Worm (Caenorhabditis elegans): Measurements from ENCODE around the gene F54B3.2.

Gene F54B3.2

ce11 chrII:10270052-10270451 lies at the start of gene F54B3.2:
TSS of gene F54B3.2 (minus strand) at chrII:10270152.
- no peak for TF ChIP-seq hsf-1 (GFP tag; IDR thresholded peaks at IDR 0.05)
- TF ChIP-seq ztf-18 (tag; optimal IDR thresholded peaks at IDR 0.05): no peak
- TF ChIP-seq hmg-1.2 (GFP tag; IDR thresholded peaks at IDR 0.05): no peak
- no peak for TF ChIP-seq xnd-1 (tag; optimal IDR thresholded peaks at IDR 0.05)
- no peak for TF ChIP-seq snpc-1.3 (tag; optimal IDR thresholded peaks at IDR 0.05; ENCODE audit: insufficient read depth)
- TF ChIP-seq lag-1 (GFP tag; IDR thresholded peaks at IDR 0.05): no peak
- TF ChIP-seq egrh-3 (GFP tag; IDR thresholded peaks at IDR 0.05): no peak
- no peak for TF ChIP-seq tlf-1 (GFP tag; optimal IDR thresholded peaks at IDR 0.05)

ce11 chrII:10317007-10317406 lies 47.1 kb upstream of the F54B3.2 start, which contains the start of gene M02G9.4:
TSS of gene M02G9.4 (plus strand) at chrII:10317307.
- no peak for TF ChIP-seq lin-26 (GFP tag; IDR thresholded peaks at IDR 0.05)
- no peak for TF ChIP-seq egl-18 (GFP tag; IDR thresholded peaks at IDR 0.05)
- no peak for TF ChIP-seq ceh-27 (GFP tag; optimal IDR thresholded peaks at IDR 0.05)
- TF ChIP-seq rec-8 (tag; optimal IDR thresholded peaks at IDR 0.05): no peak
- TF ChIP-seq Y56A3A.18 (GFP tag; IDR thresholded peaks at IDR 0.05): no peak
- no peak for TF ChIP-seq let-607 (tag; optimal IDR thresholded peaks at IDR 0.05)
- TF ChIP-seq hlh-12 (tag; optimal IDR thresholded peaks at IDR 0.05): no peak
- no peak for TF ChIP-seq dox-1 (GFP tag; IDR thresholded peaks at IDR 0.05)
- no peak for TF ChIP-seq hlh-26 (GFP tag; conservative IDR thresholded peaks at IDR 0.05)
- no peak for TF ChIP-seq mxl-1 (tag; optimal IDR thresholded peaks at IDR 0.05)
- TF ChIP-seq atf-7 (tag; optimal IDR thresholded peaks at IDR 0.05): no peak
- no peak for TF ChIP-seq somi-1 (GFP tag; optimal IDR thresholded peaks at IDR 0.05)
- TF ChIP-seq nhr-179 (tag; optimal IDR thresholded peaks at IDR 0.05): no peak
- no peak for TF ChIP-seq nfyb-1 (GFP tag; IDR thresholded peaks at IDR 0.05)
- TF ChIP-seq lin-40 (tag; optimal IDR thresholded peaks at IDR 0.05): no peak
- TF ChIP-seq attf-6 (GFP tag; IDR thresholded peaks at IDR 0.05): no peak
- no peak for TF ChIP-seq ztf-26 (tag; optimal IDR thresholded peaks at IDR 0.05)

ce11 chrII:10316119-10316518 lies 46.2 kb upstream of the F54B3.2 start, which contains the start of gene gcy-5:
TSS of gene gcy-5 (minus strand) at chrII:10316219.
- TF ChIP-seq hrde-1 (tag; optimal IDR thresholded peaks at IDR 0.05; ENCODE audit: borderline replicate concordance): no peak
- no peak for TF ChIP-seq him-1 (tag; optimal IDR thresholded peaks at IDR 0.05)
- no peak for TF ChIP-seq tbp1 (GFP tag; optimal IDR thresholded peaks at IDR 0.05)
- TF ChIP-seq ets-4 (GFP tag; optimal IDR thresholded peaks at IDR 0.05): no peak
- no peak for TF ChIP-seq nfya-1 (tag; optimal IDR thresholded peaks at IDR 0.05; ENCODE audit: borderline replicate concordance, insufficient read depth)
- TF ChIP-seq attf-5 (GFP tag; optimal IDR thresholded peaks at IDR 0.05): no peak
- TF ChIP-seq F22D6.2 (tag; optimal IDR thresholded peaks at IDR 0.05): no peak
- TF ChIP-seq nhr-27 (tag; optimal IDR thresholded peaks at IDR 0.05): no peak
- TF ChIP-seq ekl-4 (GFP tag; IDR thresholded peaks at IDR 0.05): no peak
- TF ChIP-seq akir-1 (GFP tag; optimal IDR thresholded peaks at IDR 0.05): no peak
- no peak for TF ChIP-seq ceh-79 (tag; optimal IDR thresholded peaks at IDR 0.05)
- TF ChIP-seq lin-54 (GFP tag; optimal IDR thresholded peaks at IDR 0.05): no peak
- TF ChIP-seq hlh-26 (GFP tag; conservative IDR thresholded peaks at IDR 0.05): no peak
- no peak for TF ChIP-seq mes-4 (tag; optimal IDR thresholded peaks at IDR 0.05)
- no peak for TF ChIP-seq egl-18 (GFP tag; IDR thresholded peaks at IDR 0.05)
- no peak for TF ChIP-seq cebp-1 (GFP tag; IDR thresholded peaks at IDR 0.05)
- no peak for TF ChIP-seq cebp-1 (tag; optimal IDR thresholded peaks at IDR 0.05)
- no peak for TF ChIP-seq ztf-25 (GFP tag; IDR thresholded peaks at IDR 0.05)
- TF ChIP-seq die-1 (tag; optimal IDR thresholded peaks at IDR 0.05): no peak
